Worm (Caenorhabditis elegans): ENCODE results near the gene F55H2.5.
A peak's percentile ranks its signal among the peaks of the same experiment; 100 is the strongest.

F55H2.5 gene

ce11 chrIII:9546016-9546659, 34.9 kb downstream of the F55H2.5 start, which contains the start of gene unc-16 (continued):
- TF ChIP-seq nhr-237 (tag; optimal IDR thresholded peaks at IDR 0.05) (peak; percentile 65), sptf-1 (tag; optimal IDR thresholded peaks at IDR 0.05) (no peak), ceh-83 (GFP tag; optimal IDR thresholded peaks at IDR 0.05) (peak; percentile 20), flh-1 (GFP tag; optimal IDR thresholded peaks at IDR 0.05) (no peak), snpc-4 (tag; optimal IDR thresholded peaks at IDR 0.05) (no peak), sem-2 (GFP tag; optimal IDR thresholded peaks at IDR 0.05) (no peak), tbx-8 (GFP tag; optimal IDR thresholded peaks at IDR 0.05) (no peak), lin-32 (GFP tag; optimal IDR thresholded peaks at IDR 0.05) (no peak)

- no peak for TF ChIP-seq ceh-83 (GFP tag; optimal IDR thresholded peaks at IDR 0.05)
- TF ChIP-seq lsy-2 (tag; optimal IDR thresholded peaks at IDR 0.05) = no peak
- TF ChIP-seq ceh-43 (GFP tag; optimal IDR thresholded peaks at IDR 0.05) = no peak
- TF ChIP-seq nhr-12 (tag; optimal IDR thresholded peaks at IDR 0.05) = no peak
- TF ChIP-seq hlh-1 (tag; optimal IDR thresholded peaks at IDR 0.05) = no peak
- TF ChIP-seq ztf-11 (tag; optimal IDR thresholded peaks at IDR 0.05) = no peak
- TF ChIP-seq nhr-2 (tag; optimal IDR thresholded peaks at IDR 0.05) = no peak
- no peak for TF ChIP-seq zip-8 (tag; optimal IDR thresholded peaks at IDR 0.05)
- TF ChIP-seq unc-120 (tag; optimal IDR thresholded peaks at IDR 0.05; ENCODE audit: poor library complexity, severe bottlenecking) = no peak
- no peak for TF ChIP-seq blmp-1 (tag; optimal IDR thresholded peaks at IDR 0.05)
- TF ChIP-seq lin-13 (tag; optimal IDR thresholded peaks at IDR 0.05) = no peak
- TF ChIP-seq elt-1 (tag; optimal IDR thresholded peaks at IDR 0.05; ENCODE audit: borderline replicate concordance, insufficient read depth) = no peak
- no peak for TF ChIP-seq cnd-1 (tag; optimal IDR thresholded peaks at IDR 0.05)
Measured at ce11 chrIII:9556300-9556699, 45.0 kb downstream of the F55H2.5 start, which contains the start of gene ZK1098.11. TSS of gene ZK1098.11 (plus strand) at chrIII:9556600.

- no peak for TF ChIP-seq bed-3 (GFP tag; optimal IDR thresholded peaks at IDR 0.05)
Measured at ce11 chrIII:9558463-9558862, 47.2 kb downstream of the F55H2.5 start, which contains the start of gene C48B4.6. TSS of gene C48B4.6 (minus strand) at chrIII:9558563.

ce11 chrIII:9559381-9559881, 48.2 kb downstream of the F55H2.5 start, which contains the start of gene C48B4.7:
TSS of gene C48B4.7 (minus strand) at chrIII:9559431.
- TF ChIP-seq mep-1 (tag; optimal IDR thresholded peaks at IDR 0.05) (no peak), pha-4 (tag; optimal IDR thresholded peaks at IDR 0.05) (no peak), nhr-28 (tag; optimal IDR thresholded peaks at IDR 0.05) (no peak), unc-39 (tag; optimal IDR thresholded peaks at IDR 0.05) (no peak), lin-13 (tag; optimal IDR thresholded peaks at IDR 0.05) (no peak), tbx-8 (GFP tag; optimal IDR thresholded peaks at IDR 0.05) (no peak), zip-8 (tag; optimal IDR thresholded peaks at IDR 0.05) (no peak), nhr-12 (tag; optimal IDR thresholded peaks at IDR 0.05) (no peak), elt-1 (tag; optimal IDR thresholded peaks at IDR 0.05; ENCODE audit: borderline replicate concordance, insufficient read depth) (no peak), bed-3 (GFP tag; optimal IDR thresholded peaks at IDR 0.05) (no peak), ceh-83 (GFP tag; optimal IDR thresholded peaks at IDR 0.05) (no peak), ham-2 (GFP tag; optimal IDR thresholded peaks at IDR 0.05) (no peak), lsy-2 (tag; optimal IDR thresholded peaks at IDR 0.05) (no peak)

- TF ChIP-seq bed-3 (GFP tag; optimal IDR thresholded peaks at IDR 0.05) (no peak), ztf-11 (tag; optimal IDR thresholded peaks at IDR 0.05) (no peak), blmp-1 (tag; optimal IDR thresholded peaks at IDR 0.05) (no peak), lin-13 (tag; optimal IDR thresholded peaks at IDR 0.05) (no peak), sem-2 (GFP tag; optimal IDR thresholded peaks at IDR 0.05) (no peak), M03D4.4 (tag; optimal IDR thresholded peaks at IDR 0.05) (no peak), ces-1 (GFP tag; optimal IDR thresholded peaks at IDR 0.05) (no peak), zip-8 (tag; optimal IDR thresholded peaks at IDR 0.05) (no peak), nhr-2 (tag; optimal IDR thresholded peaks at IDR 0.05) (no peak), ceh-83 (GFP tag; optimal IDR thresholded peaks at IDR 0.05) (no peak), sptf-1 (tag; optimal IDR thresholded peaks at IDR 0.05) (no peak), nhr-76 (tag; optimal IDR thresholded peaks at IDR 0.05) (no peak), lin-32 (GFP tag; optimal IDR thresholded peaks at IDR 0.05) (no peak), elt-3 (tag; optimal IDR thresholded peaks at IDR 0.05) (no peak), nhr-237 (tag; optimal IDR thresholded peaks at IDR 0.05) (no peak), flh-1 (GFP tag; optimal IDR thresholded peaks at IDR 0.05) (no peak)
Measured at ce11 chrIII:9561158-9561557, 49.9 kb downstream of the F55H2.5 start, which contains the start of gene C48B4.8. TSS of gene C48B4.8 (minus strand) at chrIII:9561258.

Data from whole organism, mixed stage, embryonic.